Worm (Caenorhabditis elegans) whole organism, early embryonic: ENCODE results near the gene C53A3.1.

Experiments used
- B0310.2 ChIP-seq: sonication (generic microtip); optimal IDR thresholded peaks from 2 replicates; lab custom pipeline; 2016; ENCODE audit warnings: mild to moderate bottlenecking, missing genetic modification characterization, missing compliant biosample characterization
- F13C5.2 ChIP-seq: sonication (generic microtip); optimal IDR thresholded peaks from 2 replicates; lab custom pipeline; 2017; ENCODE audit warnings: mild to moderate bottlenecking, missing genetic modification characterization, inconsistent platforms, missing compliant biosample characterization
- aly-1 ChIP-seq: sonication (generic microtip); optimal IDR thresholded peaks from 2 replicates; lab custom pipeline; 2016; ENCODE audit warnings: missing genetic modification characterization, missing compliant biosample characterization
- ama-1 ChIP-seq: fragments of 150-350 bp; optimal IDR thresholded peaks from 2 replicates; lab custom pipeline; 2014
- ceh-13 ChIP-seq: fragments of 200-800 bp; sonication (Bioruptor generic); optimal IDR thresholded peaks from 2 replicates; lab custom pipeline; 2018; ENCODE audit warnings: mild to moderate bottlenecking, missing genetic modification characterization, missing compliant biosample characterization
- ceh-36 ChIP-seq: sonication (generic microtip); optimal IDR thresholded peaks from 2 replicates; lab custom pipeline; 2016; ENCODE audit warnings: missing genetic modification characterization, inconsistent platforms, missing compliant biosample characterization
- ets-7 ChIP-seq: sonication (generic microtip); optimal IDR thresholded peaks from 2 replicates; lab custom pipeline; 2016; ENCODE audit warnings: missing genotype, missing genetic modification characterization, missing compliant biosample characterization
- flt-1 ChIP-seq: fragments of 200-800 bp; sonication (Bioruptor generic); IDR thresholded peaks from 2 replicates; pipeline ENCODE4 v1.3.6; 2022; ENCODE audit warnings: missing genetic modification characterization, missing compliant biosample characterization
- hmbx-1 ChIP-seq: sonication (generic microtip); optimal IDR thresholded peaks from 2 replicates; lab custom pipeline; 2016; ENCODE audit warnings: mild to moderate bottlenecking, missing genetic modification characterization, missing compliant biosample characterization
- hmg-4 ChIP-seq: fragments of 200-800 bp; sonication (Bioruptor generic); optimal IDR thresholded peaks from 2 replicates; lab custom pipeline; 2018; ENCODE audit warnings: mild to moderate bottlenecking, missing genetic modification characterization, missing compliant biosample characterization
- hnd-1 ChIP-seq: sonication (generic microtip); optimal IDR thresholded peaks from 2 replicates; lab custom pipeline; 2016; ENCODE audit warnings: missing genetic modification characterization, missing compliant biosample characterization
- pes-1 ChIP-seq: fragments of 200-800 bp; sonication (Bioruptor generic); IDR thresholded peaks from 2 replicates; pipeline ENCODE4 v1.3.6; 2022; ENCODE audit warnings: missing genetic modification reagents, missing genetic modification characterization, missing compliant biosample characterization
- scrt-1 ChIP-seq: fragments of 200-800 bp; sonication (Bioruptor generic); IDR thresholded peaks from 2 replicates; pipeline ENCODE4 v1.3.6; 2022; ENCODE audit warnings: missing genetic modification characterization, missing compliant biosample characterization
- sea-1 ChIP-seq: fragments of 200-800 bp; sonication (Bioruptor generic); conservative IDR thresholded peaks from 2 replicates; pipeline ENCODE4 v1.3.6; 2022; ENCODE audit warnings: missing genetic modification characterization, missing compliant biosample characterization
- tbx-11 ChIP-seq: fragments of 200-800 bp; sonication (Bioruptor generic); IDR thresholded peaks from 2 replicates; pipeline ENCODE4 v1.3.6; 2022; ENCODE audit warnings: missing genetic modification characterization, missing compliant biosample characterization
- tbx-37 ChIP-seq: fragments of 200-800 bp; sonication (Bioruptor generic); conservative IDR thresholded peaks from 2 replicates; pipeline ENCODE4 v1.3.6; 2022; ENCODE audit warnings: missing genetic modification reagents, missing genetic modification characterization, missing compliant biosample characterization
- tra-4 ChIP-seq: sonication (generic microtip); optimal IDR thresholded peaks from 2 replicates; lab custom pipeline; 2017; ENCODE audit warnings: missing genetic modification characterization, missing compliant biosample characterization

C53A3.1 gene

ce11 chrV:5772503-5772902 lies 12.5 kb upstream of the C53A3.1 start:
- no peak for TF ChIP-seq hmg-4 (GFP tag; lab: Kevin White, UChicago)
- TF ChIP-seq scrt-1 (GFP tag; lab: Robert Waterston, UW): no peak
- TF ChIP-seq aly-1 (tag; lab: Kevin White, UChicago): no peak
- TF ChIP-seq ama-1 (lab: Kevin White, UChicago): no peak
- TF ChIP-seq flt-1 (GFP tag; lab: Robert Waterston, UW): no peak
- no peak for TF ChIP-seq B0310.2 (tag; lab: Kevin White, UChicago)
- TF ChIP-seq ceh-13 (GFP tag; lab: Kevin White, UChicago): no peak
- TF ChIP-seq pes-1 (GFP tag; lab: Robert Waterston, UW): no peak
- no peak for TF ChIP-seq tra-4 (tag; lab: Kevin White, UChicago)
- no peak for TF ChIP-seq F13C5.2 (tag; lab: Kevin White, UChicago)
- TF ChIP-seq sea-1 (GFP tag; lab: Robert Waterston, UW): no peak
- TF ChIP-seq hnd-1 (tag; lab: Kevin White, UChicago): no peak
- no peak for TF ChIP-seq hmbx-1 (tag; lab: Kevin White, UChicago)
- TF ChIP-seq ceh-36 (tag; lab: Kevin White, UChicago): no peak

- TF ChIP-seq F13C5.2 (tag; lab: Kevin White, UChicago) (no peak), flt-1 (GFP tag; lab: Robert Waterston, UW) (no peak), tra-4 (tag; lab: Kevin White, UChicago) (no peak)
These were observed 11.6 kb upstream of the C53A3.1 start, which contains the start of gene F44E7.3 for ce11 chrV:5771627-5772026. TSS of gene F44E7.3 (plus strand) at chrV:5771945.

- TF ChIP-seq ceh-13 (GFP tag; lab: Kevin White, UChicago) (no peak), F13C5.2 (tag; lab: Kevin White, UChicago) (no peak), sea-1 (GFP tag; lab: Robert Waterston, UW) (no peak), ama-1 (lab: Kevin White, UChicago) (no peak), ceh-36 (tag; lab: Kevin White, UChicago) (no peak), pes-1 (GFP tag; lab: Robert Waterston, UW) (no peak), ets-7 (no peak), aly-1 (tag; lab: Kevin White, UChicago) (no peak), B0310.2 (tag; lab: Kevin White, UChicago) (no peak), hnd-1 (tag; lab: Kevin White, UChicago) (no peak), hmbx-1 (tag; lab: Kevin White, UChicago) (no peak), hmg-4 (GFP tag; lab: Kevin White, UChicago) (no peak), scrt-1 (GFP tag; lab: Robert Waterston, UW) (no peak), tbx-11 (GFP tag; lab: Robert Waterston, UW) (no peak)
These were observed 10.0 kb upstream of the C53A3.1 start for ce11 chrV:5769999-5770398.

ce11 chrV:5769500-5769899 lies 9.5 kb upstream of the C53A3.1 start:
- TF ChIP-seq tbx-11 (GFP tag; lab: Robert Waterston, UW) (no peak), F13C5.2 (tag; lab: Kevin White, UChicago) (no peak), tra-4 (tag; lab: Kevin White, UChicago) (no peak), hmbx-1 (tag; lab: Kevin White, UChicago) (no peak), pes-1 (GFP tag; lab: Robert Waterston, UW) (no peak), ceh-36 (tag; lab: Kevin White, UChicago) (no peak), ama-1 (lab: Kevin White, UChicago) (no peak), sea-1 (GFP tag; lab: Robert Waterston, UW) (no peak)

- TF ChIP-seq hnd-1 (tag; lab: Kevin White, UChicago): no peak
- TF ChIP-seq aly-1 (tag; lab: Kevin White, UChicago): no peak
- no peak for TF ChIP-seq ceh-13 (GFP tag; lab: Kevin White, UChicago)
- no peak for TF ChIP-seq ets-7
- no peak for TF ChIP-seq tra-4 (tag; lab: Kevin White, UChicago)
- no peak for TF ChIP-seq flt-1 (GFP tag; lab: Robert Waterston, UW)
- no peak for TF ChIP-seq B0310.2 (tag; lab: Kevin White, UChicago)
- no peak for TF ChIP-seq pes-1 (GFP tag; lab: Robert Waterston, UW)
- TF ChIP-seq sea-1 (GFP tag; lab: Robert Waterston, UW): no peak
- TF ChIP-seq hmg-4 (GFP tag; lab: Kevin White, UChicago): no peak
- TF ChIP-seq F13C5.2 (tag; lab: Kevin White, UChicago): no peak
These were observed 8.3 kb upstream of the C53A3.1 start for ce11 chrV:5768292-5768695.

ce11 chrV:5765081-5765480 lies 5.0 kb upstream of the C53A3.1 start, which contains the start of gene pgph-2:
TSS of gene pgph-2 (plus strand) at chrV:5765127.
- TF ChIP-seq flt-1 (GFP tag; lab: Robert Waterston, UW) (no peak), tbx-11 (GFP tag; lab: Robert Waterston, UW) (no peak), sea-1 (GFP tag; lab: Robert Waterston, UW) (no peak)

- TF ChIP-seq F13C5.2 (tag; lab: Kevin White, UChicago): no peak
- no peak for TF ChIP-seq tbx-37 (GFP tag; lab: Robert Waterston, UW)
- no peak for TF ChIP-seq tbx-11 (GFP tag; lab: Robert Waterston, UW)
These were observed 3.8 kb upstream of the C53A3.1 start, which contains the start of gene pgph-3 for ce11 chrV:5763787-5764186. TSS of gene pgph-3 (minus strand) at chrV:5763846.

- TF ChIP-seq ceh-13 (GFP tag; lab: Kevin White, UChicago) (no peak), B0310.2 (tag; lab: Kevin White, UChicago) (no peak), tra-4 (tag; lab: Kevin White, UChicago) (no peak), hnd-1 (tag; lab: Kevin White, UChicago) (no peak), sea-1 (GFP tag; lab: Robert Waterston, UW) (no peak), F13C5.2 (tag; lab: Kevin White, UChicago) (no peak), tbx-11 (GFP tag; lab: Robert Waterston, UW) (no peak), ceh-36 (tag; lab: Kevin White, UChicago) (no peak), hmg-4 (GFP tag; lab: Kevin White, UChicago) (no peak), scrt-1 (GFP tag; lab: Robert Waterston, UW) (no peak), hmbx-1 (tag; lab: Kevin White, UChicago) (no peak), pes-1 (GFP tag; lab: Robert Waterston, UW) (no peak), flt-1 (GFP tag; lab: Robert Waterston, UW) (no peak), ets-7 (no peak)
These were observed 1.3 kb downstream of the C53A3.1 start, which contains the start of gene C53A3.4 for ce11 chrV:5758780-5759179. TSS of gene C53A3.4 (minus strand) at chrV:5758880.
